Fruit fly (Drosophila melanogaster): ENCODE results near the gene Hml.
A peak's percentile ranks its signal among the peaks of the same experiment; 100 is the strongest.

Hml gene

DNA sequence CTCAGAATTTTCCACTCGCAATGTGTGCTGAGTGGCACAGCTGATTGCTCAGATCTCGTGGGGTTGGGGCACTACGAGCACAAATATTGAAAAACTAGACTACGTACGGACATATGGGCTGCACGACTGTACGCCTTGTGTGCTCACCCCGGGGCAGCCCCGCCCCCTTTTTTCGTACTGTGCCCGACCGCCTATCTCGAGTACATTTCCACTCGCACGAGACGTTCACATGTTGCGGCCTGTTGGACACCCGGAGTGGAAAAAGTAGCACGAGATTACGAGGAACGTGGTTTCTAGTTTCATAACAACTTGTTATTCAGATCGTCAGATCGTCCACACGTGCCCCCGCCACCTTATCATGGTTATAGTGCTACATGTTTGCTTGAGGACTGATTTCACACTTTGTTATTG is 17.5 kb downstream of the Hml start (continued):
- no peak for TF ChIP-seq pita (GFP tag; optimal IDR thresholded peaks at IDR 0.05)
- TF ChIP-seq CG2129 (GFP tag; IDR thresholded peaks at IDR 0.05; ENCODE audit: partially characterized antibody), result no peak
- no peak for TF ChIP-seq CG12155 (GFP tag; optimal IDR thresholded peaks at IDR 0.05)
- TF ChIP-seq Atf-2 (GFP tag; optimal IDR thresholded peaks at IDR 0.05), result no peak
- no peak for TF ChIP-seq org-1 (GFP tag; optimal IDR thresholded peaks at IDR 0.05)
- no peak for TF ChIP-seq eve (GFP tag; optimal IDR thresholded peaks at IDR 0.05)
- TF ChIP-seq CG11504 (tag; optimal IDR thresholded peaks at IDR 0.05), result peak; percentile 3
- no peak for TF ChIP-seq zfh1 (GFP tag; IDR thresholded peaks at IDR 0.05)
- no peak for TF ChIP-seq CG31388 (GFP tag; optimal IDR thresholded peaks at IDR 0.05)
- peak; percentile 68 for TF ChIP-seq pros (GFP tag; optimal IDR thresholded peaks at IDR 0.05)
- TF ChIP-seq jumu (GFP tag; optimal IDR thresholded peaks at IDR 0.05), result no peak
- TF ChIP-seq CG4730 (GFP tag; IDR thresholded peaks at IDR 0.05), result no peak
- TF ChIP-seq dm (GFP tag; optimal IDR thresholded peaks at IDR 0.05), result peak; percentile 39
- no peak for TF ChIP-seq gem (tag; optimal IDR thresholded peaks at IDR 0.05)
- TF ChIP-seq Chrac-16 (GFP tag; optimal IDR thresholded peaks at IDR 0.05), result no peak
- no peak for TF ChIP-seq Lim3 (GFP tag; IDR thresholded peaks at IDR 0.05)
- no peak for TF ChIP-seq aop (GFP tag; IDR thresholded peaks at IDR 0.05)
- TF ChIP-seq D19B (GFP tag; optimal IDR thresholded peaks at IDR 0.05), result no peak
- TF ChIP-seq gsb (GFP tag; IDR thresholded peaks at IDR 0.05), result no peak

DNA sequence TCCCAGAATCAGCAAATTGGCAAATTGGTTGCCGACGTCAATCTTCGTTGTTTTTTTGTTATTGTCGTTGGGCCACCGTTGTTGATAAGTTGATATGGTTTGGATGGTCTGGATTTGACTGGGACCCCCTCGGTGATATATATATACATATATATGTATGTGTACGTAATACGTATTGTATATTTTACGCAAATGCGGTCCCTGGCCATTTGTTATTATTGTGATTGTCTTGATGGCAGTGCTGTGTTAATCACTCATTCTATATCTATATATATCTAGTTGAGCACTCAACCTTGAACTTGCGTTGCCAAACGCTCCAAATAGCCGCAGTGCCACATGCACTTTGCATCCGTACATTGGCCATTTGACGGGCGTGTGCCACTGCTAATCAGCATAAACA is 18.7 kb downstream of the Hml start:
- TF ChIP-seq sens (GFP tag) (peak; percentile 48), jumu (GFP tag; optimal IDR thresholded peaks at IDR 0.05) (no peak), Ets65A (GFP tag) (peak; percentile 86)

DNA sequence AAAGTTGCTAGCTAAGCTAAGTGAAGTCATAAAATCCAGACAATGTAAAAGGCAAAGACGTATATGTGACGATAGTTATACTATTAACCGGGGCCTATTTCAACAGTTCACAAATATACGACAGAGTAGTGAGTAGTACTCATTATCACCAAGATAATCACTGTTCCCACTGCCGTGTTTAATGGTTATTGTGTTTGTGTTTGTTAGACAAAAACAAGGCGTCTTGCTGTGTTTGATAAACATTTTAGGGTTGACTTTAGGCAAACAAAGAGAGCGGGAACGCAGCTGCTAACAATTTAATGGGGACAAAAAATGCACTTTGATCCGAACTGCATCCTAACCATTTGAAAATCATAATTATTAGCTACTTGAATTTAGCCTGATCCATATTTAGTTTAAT is 19.6 kb downstream of the Hml start:
- peak; percentile 56 for TF ChIP-seq tup (GFP tag; optimal IDR thresholded peaks at IDR 0.05)
- peak in 1 of 2 experiments; percentile 39 for TF ChIP-seq eve (GFP tag; optimal IDR thresholded peaks at IDR 0.05)
- no peak for TF ChIP-seq corto (GFP tag; optimal IDR thresholded peaks at IDR 0.05)
- no peak for TF ChIP-seq abd-A (tag; optimal IDR thresholded peaks at IDR 0.05)
- no peak for TF ChIP-seq br (optimal IDR thresholded peaks at IDR 0.05)
- peak; percentile 92 for TF ChIP-seq Asciz (GFP tag; optimal IDR thresholded peaks at IDR 0.05)
- TF ChIP-seq maf-S (GFP tag; optimal IDR thresholded peaks at IDR 0.05), result peak; percentile 5
- peak; percentile 23 for TF ChIP-seq CG18476 (GFP tag; optimal IDR thresholded peaks at IDR 0.05)
- TF ChIP-seq CG1024 (GFP tag; IDR thresholded peaks at IDR 0.05), result peak; percentile 11; the same call in 1 of the 2 replicates
- TF ChIP-seq CG8359 (GFP tag; optimal IDR thresholded peaks at IDR 0.05; ENCODE audit: borderline replicate concordance), result peak; percentile 80
- TF ChIP-seq CG9932 (GFP tag; IDR thresholded peaks at IDR 0.05), result no peak
- TF ChIP-seq slbo (GFP tag; IDR thresholded peaks at IDR 0.05), result no peak
- TF ChIP-seq dati (GFP tag; IDR thresholded peaks at IDR 0.05), result no peak
- peak; percentile 57 for TF ChIP-seq pnt (GFP tag; optimal IDR thresholded peaks at IDR 0.05)
- TF ChIP-seq CG5245 (GFP tag; optimal IDR thresholded peaks at IDR 0.05), result peak; percentile 42
- TF ChIP-seq Drgx (GFP tag; IDR thresholded peaks at IDR 0.05), result no peak
- no peak for TF ChIP-seq crol (GFP tag; IDR thresholded peaks at IDR 0.05)
- peak; percentile 28 for TF ChIP-seq cwo (GFP tag; optimal IDR thresholded peaks at IDR 0.05)
- no peak for TF ChIP-seq fru (optimal IDR thresholded peaks at IDR 0.05)
- peak; percentile 54 for TF ChIP-seq CG15479 (GFP tag; optimal IDR thresholded peaks at IDR 0.05)
- TF ChIP-seq rib (GFP tag; IDR thresholded peaks at IDR 0.05), result no peak
- peak; percentile 80 for TF ChIP-seq gcm (GFP tag; optimal IDR thresholded peaks at IDR 0.05)
- TF ChIP-seq Med (GFP tag), result peak; percentile 93
- TF ChIP-seq CG18619 (GFP tag; optimal IDR thresholded peaks at IDR 0.05), result peak; percentile 59
- no peak for TF ChIP-seq vvl (GFP tag; IDR thresholded peaks at IDR 0.05)
- TF ChIP-seq ind (GFP tag; optimal IDR thresholded peaks at IDR 0.05), result no peak
- TF ChIP-seq CG10543 (GFP tag; optimal IDR thresholded peaks at IDR 0.05), result peak; percentile 31
- TF ChIP-seq CG6854 (GFP tag; optimal IDR thresholded peaks at IDR 0.05), result peak; percentile 18
- TF ChIP-seq CG3407 (GFP tag; optimal IDR thresholded peaks at IDR 0.05), result peak; percentile 90
- no peak for TF ChIP-seq mld (GFP tag; IDR thresholded peaks at IDR 0.05; ENCODE audit: partially characterized antibody)
- peak; percentile 62 for TF ChIP-seq CG4820 (GFP tag; optimal IDR thresholded peaks at IDR 0.05)
